Fruit fly (Drosophila melanogaster) whole organism, prepupa: Measurements from ENCODE around the gene CG11409.

Experiments
- Eip78C ChIP-seq: fragments of 200-800 bp; sonication (Bioruptor generic); peaks from one replicate; lab custom pipeline; 2016; ENCODE audit warnings: missing biosample characterization, missing genetic modification characterization
- Hr4 ChIP-seq: fragments of 200-800 bp; sonication (Bioruptor generic); optimal IDR thresholded peaks from 3 replicates; lab custom pipeline; 2016; ENCODE audit warnings: missing biosample characterization, missing genetic modification characterization
- lz ChIP-seq: fragments of 200-800 bp; sonication (Bioruptor generic); optimal IDR thresholded peaks from 3 replicates; lab custom pipeline; 2016; ENCODE audit warnings: missing biosample characterization, missing genetic modification characterization
- vri ChIP-seq: fragments of 200-800 bp; sonication (Bioruptor generic); optimal IDR thresholded peaks from 3 replicates; lab custom pipeline; 2016; ENCODE audit warnings: missing biosample characterization, mild to moderate bottlenecking, missing genetic modification characterization

- no peak for TF ChIP-seq Hr4
- TF ChIP-seq vri: peak; percentile 96
- no peak for TF ChIP-seq Eip78C (GFP tag; lab: Kevin White, UChicago)
- TF ChIP-seq lz: no peak
These were observed 4.9 kb upstream of the CG11409 start, which contains the start of gene Tsp2A for dm6 chrX:1346256-1346655.
